Fruit fly (Drosophila melanogaster) whole organism: ENCODE measurements around the gene Cat.

Experiments used
- CG8478 ChIP-seq: fragments of >200 bp; optimal IDR thresholded peaks from 2 replicates; lab custom pipeline; 2018; ENCODE audit warnings: inconsistent platforms
- pan ChIP-seq: fragments of >200 bp; optimal IDR thresholded peaks from 2 replicates; lab custom pipeline; 2017
- psq ChIP-seq: fragments of >200 bp; optimal IDR thresholded peaks from 2 replicates; lab custom pipeline; 2017
- usp ChIP-seq: fragments of >200 bp; optimal IDR thresholded peaks from 2 replicates; lab custom pipeline; 2017; ENCODE audit warnings: missing biosample characterization, missing genetic modification characterization, mixed read lengths

dm6 chr3L:18784562-18784961 is 37.8 kb upstream of the Cat start:
- no peak for TF ChIP-seq usp (GFP tag; lab: Kevin White, UChicago)
- no peak for TF ChIP-seq pan (lab: Kevin White, UChicago)
- TF ChIP-seq CG8478, result no peak
- no peak for TF ChIP-seq psq (lab: Kevin White, UChicago)
